Worm (Caenorhabditis elegans): ENCODE results near the gene tbx-31.

DNA sequence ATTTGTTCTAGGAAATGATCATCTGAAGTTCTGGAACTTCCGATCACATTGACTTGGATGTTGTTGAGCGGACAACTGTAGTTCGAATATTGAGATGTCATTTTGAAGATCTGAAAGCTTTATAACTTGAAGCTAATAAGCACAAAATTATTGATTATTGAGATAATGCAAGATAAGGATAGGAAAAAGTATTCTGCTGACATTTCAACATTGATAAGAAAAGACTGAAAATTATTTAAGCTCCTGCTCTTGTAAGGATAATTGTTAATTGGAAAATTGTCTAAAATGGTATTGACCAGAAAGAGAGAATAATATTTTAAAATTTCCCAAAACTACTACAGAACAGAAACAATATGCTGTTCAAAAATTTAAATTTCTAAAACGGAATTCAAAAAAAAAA, at the start of gene tbx-31:
- TF ChIP-seq tab-1 (GFP tag; IDR thresholded peaks at IDR 0.05) = no peak
- no peak for TF ChIP-seq klf-2 (GFP tag; conservative IDR thresholded peaks at IDR 0.05)
- no peak for TF ChIP-seq med-1 (GFP tag; optimal IDR thresholded peaks at IDR 0.05; ENCODE audit: insufficient read depth)
